Worm (Caenorhabditis elegans) whole organism, L2 larva: ENCODE data around the gene T26G10.3.

ENCODE experiments used
- F13H6.1 ChIP-seq: sonication (generic microtip); optimal IDR thresholded peaks from 2 replicates; lab custom pipeline; 2016; ENCODE audit warnings: missing genetic modification characterization, missing compliant biosample characterization
- Y55F3AM.14 ChIP-seq: fragments of 200-800 bp; sonication (Bioruptor generic); optimal IDR thresholded peaks from 2 replicates; lab custom pipeline; 2018; ENCODE audit warnings: mild to moderate bottlenecking, missing genetic modification characterization, missing compliant biosample characterization
- egl-27 ChIP-seq: sonication (generic microtip); optimal IDR thresholded peaks from 3 replicates; lab custom pipeline; 2017; ENCODE audit warnings: missing biosample characterization, missing genetic modification reagents, missing genetic modification characterization
- lin-13 ChIP-seq: fragments of 150-350 bp; optimal IDR thresholded peaks from 2 replicates; lab custom pipeline; 2014; ENCODE audit warnings: missing biosample characterization, missing genetic modification reagents, missing genetic modification characterization
- nhr-10 ChIP-seq: sonication (generic microtip); optimal IDR thresholded peaks from 2 replicates; lab custom pipeline; 2017; ENCODE audit warnings: missing biosample characterization, missing genetic modification characterization
- nhr-77 ChIP-seq: fragments of 150-350 bp; optimal IDR thresholded peaks from 2 replicates; lab custom pipeline; 2014; ENCODE audit warnings: missing biosample characterization, missing genetic modification characterization
- sem-4 ChIP-seq: fragments of 150-350 bp; optimal IDR thresholded peaks from 2 replicates; lab custom pipeline; 2014; ENCODE audit warnings: missing biosample characterization, missing genetic modification reagents, missing genetic modification characterization
- snpc-4 ChIP-seq: fragments of 150-350 bp; optimal IDR thresholded peaks from 2 replicates; lab custom pipeline; 2014; ENCODE audit warnings: missing biosample characterization, missing genetic modification characterization
- unc-55 ChIP-seq: fragments of 150-350 bp; sonication (generic microtip); optimal IDR thresholded peaks from 3 replicates; lab custom pipeline; 2014; ENCODE audit warnings: missing biosample characterization, missing genetic modification reagents, missing genetic modification characterization

T26G10.3 gene

DNA sequence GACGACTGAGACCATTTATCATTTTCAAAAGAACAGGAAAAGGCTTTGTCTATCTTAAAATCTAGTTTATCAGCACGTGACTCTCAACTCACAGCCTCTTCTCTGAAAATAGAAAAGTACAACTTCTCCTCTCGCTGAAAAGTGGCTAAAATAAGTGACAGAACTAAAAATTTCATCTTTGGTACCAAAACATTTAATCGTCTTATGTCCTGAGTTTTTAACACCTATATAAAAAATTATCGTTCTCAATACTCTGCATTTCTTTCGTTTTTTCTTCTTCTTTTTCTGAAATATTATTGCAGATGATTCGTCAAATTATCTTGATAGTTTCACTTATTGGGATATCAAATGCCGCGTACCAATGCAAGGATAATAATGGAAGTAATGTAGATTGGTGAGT lies 46.3 kb downstream of the T26G10.3 start, which contains the start of gene crn-6:
Gene crn-6 (plus strand): TSS at position 301 of the 400 bp plus-strand sequence.
- TF ChIP-seq sem-4 (no peak), Y55F3AM.14 (no peak), egl-27 (no peak), nhr-77 (no peak), unc-55 (no peak), snpc-4 (tag; lab: Kevin White, UChicago) (no peak), F13H6.1 (no peak), lin-13 (no peak)
- TF ChIP-seq, all 48 proteins: peak for 0

DNA sequence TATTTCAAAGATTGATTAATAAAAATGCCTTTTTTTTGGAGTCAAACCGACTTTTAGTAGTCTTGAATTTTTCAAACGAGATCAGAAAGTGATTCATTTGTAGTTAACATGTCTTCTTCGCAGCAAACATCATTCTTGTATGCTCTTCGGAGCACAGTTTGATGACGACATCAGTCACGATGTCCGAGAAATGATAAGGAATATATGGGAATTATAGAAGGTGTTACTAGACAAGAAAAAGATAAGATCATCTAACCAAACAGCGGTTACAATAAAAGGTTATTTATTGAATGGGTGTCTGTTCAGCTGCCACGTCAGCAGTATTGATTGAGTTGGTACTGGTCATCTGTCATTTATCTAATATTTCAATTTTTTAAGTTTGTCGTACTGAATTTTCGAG lies 46.9 kb downstream of the T26G10.3 start:
- no peak for TF ChIP-seq nhr-10 (tag; lab: Kevin White, UChicago)
